Worm (Caenorhabditis elegans) whole organism, L2 larva: ENCODE data around the gene srw-2.

Experiments used
- C34F6.9 ChIP-seq: fragments of 150-350 bp; optimal IDR thresholded peaks from 2 replicates; lab custom pipeline; 2014; ENCODE audit warnings: missing biosample characterization, missing genetic modification characterization
- R02D3.7 ChIP-seq: fragments of 150-350 bp; optimal IDR thresholded peaks from 2 replicates; lab custom pipeline; 2014; ENCODE audit warnings: missing biosample characterization, missing genetic modification characterization
- Y55F3AM.14 ChIP-seq: fragments of 200-800 bp; sonication (Bioruptor generic); optimal IDR thresholded peaks from 2 replicates; lab custom pipeline; 2018; ENCODE audit warnings: mild to moderate bottlenecking, missing genetic modification characterization, missing compliant biosample characterization
- fos-1 ChIP-seq: fragments of 150-350 bp; optimal IDR thresholded peaks from 2 replicates; lab custom pipeline; 2014; ENCODE audit warnings: missing biosample characterization, missing genetic modification characterization
- lin-11 ChIP-seq: fragments of 150-350 bp; sonication (generic microtip); optimal IDR thresholded peaks from 2 replicates; lab custom pipeline; 2014; ENCODE audit warnings: missing biosample characterization, missing genetic modification characterization, inconsistent platforms, mixed read lengths
- lin-39 ChIP-seq: fragments of 150-350 bp; optimal IDR thresholded peaks from 2 replicates; lab custom pipeline; 2014; ENCODE audit warnings: missing biosample characterization, missing genetic modification reagents, missing genetic modification characterization
- snpc-4 ChIP-seq: fragments of 150-350 bp; optimal IDR thresholded peaks from 2 replicates; lab custom pipeline; 2014; ENCODE audit warnings: missing biosample characterization, missing genetic modification characterization
- unc-62 ChIP-seq: fragments of 150-350 bp; optimal IDR thresholded peaks from 2 replicates; lab custom pipeline; 2014; ENCODE audit warnings: missing biosample characterization, missing genetic modification reagents, missing genetic modification characterization
- ztf-4 ChIP-seq: fragments of 150-350 bp; optimal IDR thresholded peaks from 2 replicates; lab custom pipeline; 2014; ENCODE audit warnings: missing biosample characterization, missing genetic modification characterization

ce11 chrV:2855473-2855872 lies 24.8 kb downstream of the srw-2 start, which contains the start of gene srj-57:
- TF ChIP-seq snpc-4 (tag; lab: Kevin White, UChicago) (no peak), fos-1 (tag; lab: Kevin White, UChicago) (no peak), lin-39 (tag; lab: Kevin White, UChicago) (no peak), C34F6.9 (tag; lab: Kevin White, UChicago) (no peak), unc-62 (GFP tag; lab: Kevin White, UChicago) (no peak), lin-11 (tag; lab: Kevin White, UChicago) (no peak), ztf-4 (tag; lab: Kevin White, UChicago) (no peak), Y55F3AM.14 (GFP tag; lab: Kevin White, UChicago) (no peak), R02D3.7 (tag; lab: Kevin White, UChicago) (no peak)
